Fruit fly (Drosophila melanogaster): ENCODE data around the gene CG15525.

Gene CG15525

dm6 chr3R:29999495-29999894 lies 2.0 kb upstream of the CG15525 start, which contains the start of gene CG34298:
CG34298 (plus strand) TSS chr3R:29999795.
- TF ChIP-seq Myc (optimal IDR thresholded peaks at IDR 0.05) (no peak), insv (optimal IDR thresholded peaks at IDR 0.05) (no peak), Sin3A (optimal IDR thresholded peaks at IDR 0.05) (no peak), h (optimal IDR thresholded peaks at IDR 0.05) (no peak), psq (optimal IDR thresholded peaks at IDR 0.05) (no peak), ttk (optimal IDR thresholded peaks at IDR 0.05) (no peak)

dm6 chr3R:29995035-29995434 lies 2.4 kb downstream of the CG15525 start, which contains the start of the genes CG7903 and Sas-6:
CG7903 (minus strand) TSS chr3R:29995231.
Sas-6 (plus strand) TSS chr3R:29995357.
- TF ChIP-seq insv (optimal IDR thresholded peaks at IDR 0.05): no peak
- TF ChIP-seq Sin3A (optimal IDR thresholded peaks at IDR 0.05): no peak
- no peak for TF ChIP-seq h (optimal IDR thresholded peaks at IDR 0.05)
- TF ChIP-seq psq (optimal IDR thresholded peaks at IDR 0.05): no peak
- no peak for TF ChIP-seq Myc (optimal IDR thresholded peaks at IDR 0.05)
- no peak for TF ChIP-seq ttk (optimal IDR thresholded peaks at IDR 0.05)

dm6 chr3R:29993134-29993533 lies 4.3 kb downstream of the CG15525 start, which contains the start of gene Acph-1:
Acph-1 (minus strand) TSS chr3R:29993411.
- no peak for TF ChIP-seq Sin3A (optimal IDR thresholded peaks at IDR 0.05)

dm6 chr3R:29990681-29991080 lies 6.8 kb downstream of the CG15525 start:
- TF ChIP-seq psq (optimal IDR thresholded peaks at IDR 0.05) (no peak), Myc (optimal IDR thresholded peaks at IDR 0.05) (no peak), h (optimal IDR thresholded peaks at IDR 0.05) (no peak), ttk (optimal IDR thresholded peaks at IDR 0.05) (no peak), insv (optimal IDR thresholded peaks at IDR 0.05) (no peak), Sin3A (optimal IDR thresholded peaks at IDR 0.05) (no peak)

dm6 chr3R:29985219-29985618 lies 12.3 kb downstream of the CG15525 start:
- TF ChIP-seq psq (optimal IDR thresholded peaks at IDR 0.05) (no peak), Myc (optimal IDR thresholded peaks at IDR 0.05) (no peak), insv (optimal IDR thresholded peaks at IDR 0.05) (no peak)

dm6 chr3R:29983886-29984285 lies 13.6 kb downstream of the CG15525 start:
- TF ChIP-seq Myc (optimal IDR thresholded peaks at IDR 0.05): no peak
- TF ChIP-seq ttk (optimal IDR thresholded peaks at IDR 0.05): no peak
- TF ChIP-seq psq (optimal IDR thresholded peaks at IDR 0.05): no peak
- no peak for TF ChIP-seq insv (optimal IDR thresholded peaks at IDR 0.05)
- no peak for TF ChIP-seq h (optimal IDR thresholded peaks at IDR 0.05)
- TF ChIP-seq Sin3A (optimal IDR thresholded peaks at IDR 0.05): no peak

dm6 chr3R:29983073-29983544 lies 14.4 kb downstream of the CG15525 start, which contains the start of gene CG7896:
CG7896 (plus strand) TSS chr3R:29983426.
- no peak for TF ChIP-seq psq (optimal IDR thresholded peaks at IDR 0.05)
- no peak for TF ChIP-seq h (optimal IDR thresholded peaks at IDR 0.05)
- TF ChIP-seq Myc (optimal IDR thresholded peaks at IDR 0.05): no peak
- TF ChIP-seq ttk (optimal IDR thresholded peaks at IDR 0.05): no peak
- TF ChIP-seq insv (optimal IDR thresholded peaks at IDR 0.05): no peak
- no peak for TF ChIP-seq Sin3A (optimal IDR thresholded peaks at IDR 0.05)

dm6 chr3R:29982027-29982426 lies 15.4 kb downstream of the CG15525 start:
- no peak for TF ChIP-seq insv (optimal IDR thresholded peaks at IDR 0.05)
- no peak for TF ChIP-seq h (optimal IDR thresholded peaks at IDR 0.05)
- TF ChIP-seq Myc (optimal IDR thresholded peaks at IDR 0.05): no peak
- no peak for TF ChIP-seq Sin3A (optimal IDR thresholded peaks at IDR 0.05)
- no peak for TF ChIP-seq ttk (optimal IDR thresholded peaks at IDR 0.05)
- TF ChIP-seq psq (optimal IDR thresholded peaks at IDR 0.05): no peak

dm6 chr3R:29981479-29981878 lies 16.0 kb downstream of the CG15525 start:
- TF ChIP-seq ttk (optimal IDR thresholded peaks at IDR 0.05) (no peak), psq (optimal IDR thresholded peaks at IDR 0.05) (no peak), insv (optimal IDR thresholded peaks at IDR 0.05) (no peak), Sin3A (optimal IDR thresholded peaks at IDR 0.05) (no peak), h (optimal IDR thresholded peaks at IDR 0.05) (no peak), Myc (optimal IDR thresholded peaks at IDR 0.05) (no peak)

- TF ChIP-seq ttk (optimal IDR thresholded peaks at IDR 0.05) (no peak), psq (optimal IDR thresholded peaks at IDR 0.05) (no peak), Myc (optimal IDR thresholded peaks at IDR 0.05) (no peak), Sin3A (optimal IDR thresholded peaks at IDR 0.05) (no peak), insv (optimal IDR thresholded peaks at IDR 0.05) (no peak), h (optimal IDR thresholded peaks at IDR 0.05) (no peak)
Measured at dm6 chr3R:29978595-29978994, 18.9 kb downstream of the CG15525 start.

- TF ChIP-seq insv (optimal IDR thresholded peaks at IDR 0.05) (no peak), ttk (optimal IDR thresholded peaks at IDR 0.05) (no peak), psq (optimal IDR thresholded peaks at IDR 0.05) (no peak), Myc (optimal IDR thresholded peaks at IDR 0.05) (no peak), Sin3A (optimal IDR thresholded peaks at IDR 0.05) (no peak), h (optimal IDR thresholded peaks at IDR 0.05) (no peak)
Measured at dm6 chr3R:29969347-29969746, 28.1 kb downstream of the CG15525 start, which contains the start of gene TkR99D. TkR99D (minus strand) TSS chr3R:29969447.

dm6 chr3R:29963102-29963501 lies 34.4 kb downstream of the CG15525 start:
- TF ChIP-seq Myc (optimal IDR thresholded peaks at IDR 0.05): no peak
- no peak for TF ChIP-seq h (optimal IDR thresholded peaks at IDR 0.05)
- no peak for TF ChIP-seq Sin3A (optimal IDR thresholded peaks at IDR 0.05)
- no peak for TF ChIP-seq ttk (optimal IDR thresholded peaks at IDR 0.05)
- TF ChIP-seq insv (optimal IDR thresholded peaks at IDR 0.05): no peak
- TF ChIP-seq psq (optimal IDR thresholded peaks at IDR 0.05): no peak

dm6 chr3R:29959329-29959728 lies 38.1 kb downstream of the CG15525 start:
- TF ChIP-seq insv (optimal IDR thresholded peaks at IDR 0.05) (no peak), h (optimal IDR thresholded peaks at IDR 0.05) (no peak), ttk (optimal IDR thresholded peaks at IDR 0.05) (no peak), psq (optimal IDR thresholded peaks at IDR 0.05) (no peak), Sin3A (optimal IDR thresholded peaks at IDR 0.05) (no peak), Myc (optimal IDR thresholded peaks at IDR 0.05) (no peak)

Data from Kc167 (cell line).